Worm (Caenorhabditis elegans) whole organism, L4 larva: Measurements from ENCODE around the gene C18H2.5.

ENCODE experiments used
- D1046.2 ChIP-seq: fragments of 200-800 bp; sonication (Bioruptor generic); IDR thresholded peaks from 2 replicates; pipeline ENCODE4 v1.3.6; 2022; ENCODE audit warnings: missing genetic modification characterization, missing compliant biosample characterization
- F26F4.8 ChIP-seq: fragments of 200-800 bp; sonication (Bioruptor generic); conservative IDR thresholded peaks from 2 replicates; pipeline ENCODE4 v1.3.6; 2022; ENCODE audit warnings: missing genetic modification characterization, missing compliant biosample characterization
- F37D6.2 ChIP-seq: sonication (generic microtip); optimal IDR thresholded peaks from 2 replicates; lab custom pipeline; 2016; ENCODE audit warnings: mild to moderate bottlenecking, missing genetic modification characterization, missing compliant biosample characterization
- R02D3.7 ChIP-seq: fragments of 150-350 bp; sonication (generic microtip); optimal IDR thresholded peaks from 3 replicates; lab custom pipeline; 2014; ENCODE audit warnings: missing biosample characterization, missing genetic modification characterization
- T20F7.1 ChIP-seq: fragments of 200-800 bp; sonication (Bioruptor generic); optimal IDR thresholded peaks from 2 replicates; lab custom pipeline; 2018; ENCODE audit warnings: mild to moderate bottlenecking, missing genetic modification characterization, missing compliant biosample characterization
- Y5F2A.4 ChIP-seq: fragments of 200-800 bp; sonication (Bioruptor generic); optimal IDR thresholded peaks from 2 replicates; lab custom pipeline; 2018; ENCODE audit warnings: mild to moderate bottlenecking, missing genetic modification characterization, missing compliant biosample characterization
- Y75B8A.6 ChIP-seq: fragments of 200-800 bp; sonication (Bioruptor generic); IDR thresholded peaks from 2 replicates; pipeline ENCODE4 v1.3.6; 2022; ENCODE audit warnings: missing genetic modification reagents, missing genetic modification characterization, missing compliant biosample characterization
- ZK546.5 ChIP-seq, 2 experiments: sonication (generic microtip); optimal IDR thresholded peaks; 2 replicates each; lab custom pipeline; 2017; ENCODE audit warnings: missing biosample characterization in 2 of 2, missing genetic modification characterization in 2 of 2
- aha-1 ChIP-seq: fragments of 150-350 bp; peaks from one replicate; lab custom pipeline; 2014; ENCODE audit warnings: missing biosample characterization, missing genetic modification characterization
- attf-4 ChIP-seq: sonication (generic microtip); optimal IDR thresholded peaks from 3 replicates; lab custom pipeline; 2017; ENCODE audit warnings: missing biosample characterization, missing genetic modification characterization
- ces-1 ChIP-seq: fragments of 150-350 bp; sonication (generic microtip); optimal IDR thresholded peaks from 4 replicates; lab custom pipeline; 2014; ENCODE audit warnings: missing biosample characterization, missing genetic modification reagents, missing genetic modification characterization
- cey-2 ChIP-seq: sonication (generic microtip); optimal IDR thresholded peaks from 3 replicates; lab custom pipeline; 2017; ENCODE audit warnings: missing genetic modification characterization, mild to moderate bottlenecking, missing compliant biosample characterization, antibody characterized with exemption, borderline replicate concordance; ENCODE audit not compliant: insufficient read depth
- ctbp-1 ChIP-seq: fragments of 200-800 bp; sonication (Bioruptor generic); IDR thresholded peaks from 2 replicates; pipeline ENCODE4 v1.3.6; 2022; ENCODE audit warnings: missing genetic modification reagents, missing genetic modification characterization, missing compliant biosample characterization
- daf-16 ChIP-seq, 3 experiments: sonication (generic microtip); optimal IDR thresholded peaks; 2 replicates each; lab custom pipeline; 2016 to 2017; ENCODE audit warnings: missing genetic modification characterization in 3 of 3, missing genetic modification reagents in 3 of 3, mild to moderate bottlenecking in 2 of 3, missing compliant biosample characterization in 2 of 3, missing biosample characterization in 1 of 3, moderate library complexity in 1 of 3
- daf-19 ChIP-seq: fragments of 200-800 bp; sonication (Bioruptor generic); conservative IDR thresholded peaks from 2 replicates; pipeline ENCODE4 v1.3.6; 2022; ENCODE audit warnings: missing genetic modification characterization, missing compliant biosample characterization
- dmd-6 ChIP-seq: fragments of 200-800 bp; sonication (Bioruptor generic); IDR thresholded peaks from 2 replicates; pipeline ENCODE4 v1.3.6; 2022; ENCODE audit warnings: missing genetic modification reagents, missing genetic modification characterization, missing compliant biosample characterization
- dmd-8 ChIP-seq: fragments of 200-800 bp; sonication (Bioruptor generic); IDR thresholded peaks from 2 replicates; pipeline ENCODE4 v1.3.6; 2022; ENCODE audit warnings: missing genetic modification characterization, missing compliant biosample characterization
- dpl-1 ChIP-seq: fragments of 150-350 bp; optimal IDR thresholded peaks from 2 replicates; lab custom pipeline; 2014; ENCODE audit warnings: missing biosample characterization, missing genetic modification reagents, missing genetic modification characterization
- duxl-1 ChIP-seq: sonication (generic microtip); optimal IDR thresholded peaks from 2 replicates; lab custom pipeline; 2016; ENCODE audit warnings: mild to moderate bottlenecking, missing genetic modification characterization, moderate library complexity, missing compliant biosample characterization; ENCODE audit not compliant: poor library complexity
- dve-1 ChIP-seq: sonication (generic microtip); optimal IDR thresholded peaks from 2 replicates; lab custom pipeline; 2017; ENCODE audit warnings: antibody characterized with exemption, mild to moderate bottlenecking, missing genetic modification characterization, missing compliant biosample characterization; ENCODE audit not compliant: insufficient read depth
- egl-43 ChIP-seq: fragments of 200-800 bp; sonication (Bioruptor generic); IDR thresholded peaks from 2 replicates; pipeline ENCODE4 v1.3.6; 2022; ENCODE audit warnings: missing genetic modification reagents, missing genetic modification characterization, missing compliant biosample characterization
- fkh-10 ChIP-seq: fragments of 150-350 bp; optimal IDR thresholded peaks from 2 replicates; lab custom pipeline; 2014; ENCODE audit warnings: missing biosample characterization, missing genetic modification reagents, missing genetic modification characterization
- fos-1 ChIP-seq: fragments of 150-350 bp; optimal IDR thresholded peaks from 2 replicates; lab custom pipeline; 2014; ENCODE audit warnings: missing biosample characterization, missing genetic modification characterization
- hlh-11 ChIP-seq: fragments of 200-800 bp; sonication (Bioruptor generic); optimal IDR thresholded peaks from 2 replicates; lab custom pipeline; 2018; ENCODE audit warnings: mild to moderate bottlenecking, missing genetic modification characterization, missing compliant biosample characterization
- hlh-30 ChIP-seq: sonication (generic microtip); optimal IDR thresholded peaks from 2 replicates; lab custom pipeline; 2017; ENCODE audit warnings: antibody characterized with exemption, mild to moderate bottlenecking, missing genetic modification characterization, missing compliant biosample characterization; ENCODE audit not compliant: insufficient read depth
- lin-38 ChIP-seq: fragments of 200-800 bp; sonication (Bioruptor generic); IDR thresholded peaks from 2 replicates; pipeline ENCODE4 v1.3.6; 2022; ENCODE audit warnings: missing genetic modification reagents, missing genetic modification characterization, missing compliant biosample characterization
- lin-39 ChIP-seq: fragments of 150-350 bp; optimal IDR thresholded peaks from 2 replicates; lab custom pipeline; 2014; ENCODE audit warnings: missing biosample characterization, missing genetic modification reagents, missing genetic modification characterization
- madf-9 ChIP-seq: fragments of 200-800 bp; sonication (Bioruptor generic); conservative IDR thresholded peaks from 2 replicates; pipeline ENCODE4 v1.3.6; 2022; ENCODE audit warnings: missing genetic modification reagents, missing genetic modification characterization, missing compliant biosample characterization
- mdl-1 ChIP-seq, 2 experiments: fragments of 150-350 bp in 1 of 2; sonication (generic microtip) in 1 of 2; optimal IDR thresholded peaks; 2 replicates each; lab custom pipeline; 2014 to 2017; ENCODE audit warnings: missing biosample characterization in 2 of 2, missing genetic modification characterization in 2 of 2
- mdt-29 ChIP-seq: fragments of 200-800 bp; sonication (Bioruptor generic); IDR thresholded peaks from 2 replicates; pipeline ENCODE4 v1.3.6; 2022; ENCODE audit warnings: missing genetic modification reagents, missing genetic modification characterization, missing compliant biosample characterization
- nhr-102 ChIP-seq: sonication (generic microtip); optimal IDR thresholded peaks from 2 replicates; lab custom pipeline; 2016; ENCODE audit warnings: mild to moderate bottlenecking, missing genetic modification characterization, moderate library complexity, missing compliant biosample characterization
- nhr-237 ChIP-seq: sonication (generic microtip); optimal IDR thresholded peaks from 2 replicates; lab custom pipeline; 2017; ENCODE audit warnings: missing biosample characterization, missing genetic modification characterization
- nhr-28 ChIP-seq: fragments of 150-350 bp; optimal IDR thresholded peaks from 2 replicates; lab custom pipeline; 2014; ENCODE audit warnings: missing biosample characterization, missing genetic modification characterization
- nhr-41 ChIP-seq: fragments of 200-800 bp; sonication (Bioruptor generic); IDR thresholded peaks from 2 replicates; pipeline ENCODE4 v1.3.6; 2022; ENCODE audit warnings: missing genetic modification reagents, missing genetic modification characterization, missing compliant biosample characterization
- nhr-6 ChIP-seq: fragments of 150-350 bp; optimal IDR thresholded peaks from 2 replicates; lab custom pipeline; 2014; ENCODE audit warnings: missing biosample characterization, missing genetic modification characterization
- php-3 ChIP-seq: fragments of 200-800 bp; sonication (Bioruptor generic); IDR thresholded peaks from 2 replicates; pipeline ENCODE4 v1.3.6; 2022; ENCODE audit warnings: missing genetic modification reagents, missing genetic modification characterization, missing compliant biosample characterization
- saeg-2 ChIP-seq: fragments of 200-800 bp; sonication (Bioruptor generic); IDR thresholded peaks from 2 replicates; pipeline ENCODE4 v1.3.6; 2022; ENCODE audit warnings: missing genetic modification reagents, missing genetic modification characterization, missing compliant biosample characterization
- sdz-12 ChIP-seq: fragments of 200-800 bp; sonication (Bioruptor generic); optimal IDR thresholded peaks from 2 replicates; lab custom pipeline; 2018; ENCODE audit warnings: mild to moderate bottlenecking, missing genetic modification characterization, missing compliant biosample characterization
- skn-1 ChIP-seq: fragments of 150-350 bp; optimal IDR thresholded peaks from 2 replicates; lab custom pipeline; 2014; ENCODE audit warnings: missing biosample characterization, missing genetic modification characterization
- spr-1 ChIP-seq: sonication (generic microtip); optimal IDR thresholded peaks from 2 replicates; lab custom pipeline; 2016; ENCODE audit warnings: mild to moderate bottlenecking, missing genetic modification characterization, missing compliant biosample characterization
- spr-3 ChIP-seq: fragments of 200-800 bp; sonication (Bioruptor generic); optimal IDR thresholded peaks from 2 replicates; lab custom pipeline; 2018; ENCODE audit warnings: mild to moderate bottlenecking, missing genetic modification characterization, missing compliant biosample characterization
- tag-97 ChIP-seq: fragments of 200-800 bp; sonication (Bioruptor generic); IDR thresholded peaks from 2 replicates; pipeline ENCODE4 v1.3.6; 2022; ENCODE audit warnings: missing genetic modification characterization, missing compliant biosample characterization
- tra-1 ChIP-seq: fragments of 200-800 bp; sonication (Bioruptor generic); IDR thresholded peaks from 2 replicates; pipeline ENCODE4 v1.3.6; 2022; ENCODE audit warnings: missing genetic modification reagents, missing genetic modification characterization, missing compliant biosample characterization
- unc-39 ChIP-seq: sonication (generic microtip); optimal IDR thresholded peaks from 2 replicates; lab custom pipeline; 2017; ENCODE audit warnings: missing biosample characterization, missing genetic modification characterization
- unc-62 ChIP-seq, 3 experiments: fragments of 150-350 bp in 1 of 3; sonication (generic microtip); optimal IDR thresholded peaks in 2 of 3; peaks in 1 of 3; 1 replicate in 1 of 3; 2 replicates in 2 of 3; lab custom pipeline; 2014 to 2017; ENCODE audit warnings: missing biosample characterization in 3 of 3, missing genetic modification characterization in 3 of 3, missing genetic modification reagents in 3 of 3, missing genotype in 1 of 3
- zfp-3 ChIP-seq: fragments of 200-800 bp; sonication (Bioruptor generic); conservative IDR thresholded peaks from 2 replicates; pipeline ENCODE4 v1.3.6; 2022; ENCODE audit warnings: missing genetic modification reagents, missing genetic modification characterization, missing compliant biosample characterization

The C18H2.5 gene

DNA sequence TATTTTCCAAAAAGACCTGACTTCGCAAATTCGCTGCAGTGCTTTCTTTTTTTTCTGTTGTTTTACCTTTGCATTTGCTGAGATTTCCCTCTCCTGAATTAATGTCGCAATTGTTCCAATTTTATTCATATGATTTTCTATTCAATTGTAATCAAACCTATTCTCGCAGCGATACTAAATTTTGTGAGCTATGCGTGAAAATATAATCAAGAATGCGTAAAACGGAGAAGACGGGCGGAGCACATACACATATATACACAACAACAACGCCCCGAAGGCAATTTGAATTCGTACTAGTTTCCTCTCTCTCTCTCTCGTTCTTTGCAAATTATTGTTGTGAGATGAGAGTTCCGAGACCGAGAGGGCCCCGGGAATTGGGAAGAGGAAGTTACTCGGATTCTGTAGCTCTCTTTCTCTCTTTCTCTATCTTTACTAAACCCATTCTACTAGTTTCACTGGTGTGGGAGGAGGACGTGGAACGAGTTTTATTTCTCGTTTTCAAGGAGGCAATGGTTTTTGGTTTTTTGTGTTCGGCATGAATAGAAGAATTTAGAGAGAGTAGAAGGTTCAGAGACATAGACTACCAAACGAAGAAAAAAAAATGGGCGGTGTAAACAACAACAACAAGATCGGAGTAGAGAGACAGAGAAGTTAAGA, 29.4 kb upstream of the C18H2.5 start (continued):
- TF ChIP-seq nhr-28 (peak; percentile 3), zfp-3 (GFP tag; lab: Robert Waterston, UW) (no peak), unc-39 (tag; lab: Kevin White, UChicago) (no peak), skn-1 (tag; lab: Kevin White, UChicago) (no peak), egl-43 (GFP tag; lab: Robert Waterston, UW) (no peak), Y75B8A.6 (0 out of 2 replicates have a peak, but pooled peaks have one; percentile 10), mdl-1 (tag; optimal IDR thresholded peaks at IDR 0.05; lab: Kevin White, UChicago) (peak in 1 of 2 experiments; percentile 54), php-3 (no peak), spr-1 (tag; lab: Kevin White, UChicago) (no peak), aha-1 (tag; lab: Kevin White, UChicago) (peak; percentile 64)

DNA sequence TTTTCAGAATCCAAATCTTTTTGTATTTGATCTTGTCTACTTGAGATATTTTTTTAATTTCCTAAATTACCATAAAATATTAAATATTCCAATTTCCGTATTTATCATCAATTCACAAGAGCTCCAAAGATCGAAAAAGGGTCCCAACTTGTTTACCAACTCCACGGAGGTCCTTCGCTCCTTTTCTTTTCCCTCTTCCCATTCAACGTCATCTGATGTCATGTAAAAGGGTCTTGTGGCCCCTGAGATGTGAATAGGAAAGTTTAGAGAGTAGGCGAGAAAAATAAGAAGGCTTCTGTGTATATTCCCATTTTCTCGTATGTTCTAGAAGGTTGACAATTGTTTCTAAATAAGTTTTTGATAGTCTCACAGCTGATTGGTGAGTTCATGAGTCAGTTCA, 28.8 kb upstream of the C18H2.5 start:
- TF ChIP-seq ctbp-1 (GFP tag; lab: Robert Waterston, UW) (0 out of 2 replicates have a peak, but pooled peaks have one; percentile 29), hlh-30 (peak; percentile 25), dmd-8 (GFP tag; lab: Robert Waterston, UW) (no peak), fkh-10 (peak; percentile 64), duxl-1 (no peak), tra-1 (GFP tag; lab: Robert Waterston, UW) (0 out of 2 replicates have a peak, but pooled peaks have one; percentile 6), unc-62 (GFP tag; optimal IDR thresholded peaks at IDR 0.05 in 1 of 2; lab: Kevin White, UChicago) (peak in 1 of 2 experiments; percentile 16), unc-62 (tag; optimal IDR thresholded peaks at IDR 0.05; lab: Kevin White, UChicago) (no peak), aha-1 (tag; lab: Kevin White, UChicago) (peak; percentile 48)

DNA sequence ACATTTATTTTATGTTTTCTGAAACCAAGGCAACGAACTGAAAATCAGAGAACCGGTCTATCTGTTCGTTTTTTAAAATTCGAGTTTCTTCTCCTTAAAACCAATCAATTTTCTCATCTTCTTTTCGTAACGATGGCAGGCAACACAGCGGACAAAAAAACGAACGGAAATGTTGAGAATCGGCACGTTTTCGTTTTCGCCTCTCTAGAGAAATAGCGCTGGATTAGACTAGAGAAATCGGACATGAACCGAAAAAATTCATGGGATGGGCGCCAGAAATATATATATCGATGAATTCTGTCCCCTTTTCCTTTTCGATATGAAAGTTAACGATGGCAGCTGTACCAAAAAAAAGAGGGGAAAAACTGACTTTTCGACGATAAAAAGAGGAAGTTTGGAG, 28.2 kb upstream of the C18H2.5 start:
- TF ChIP-seq F37D6.2 (tag; lab: Kevin White, UChicago): no peak
- peak in 1 of 2 experiments; percentile 2 for TF ChIP-seq mdl-1 (tag; optimal IDR thresholded peaks at IDR 0.05; lab: Kevin White, UChicago)
- no peak for TF ChIP-seq nhr-237
- TF ChIP-seq dve-1: no peak
- TF ChIP-seq nhr-6: no peak
- 0 out of 2 replicates have a peak, but pooled peaks have one; percentile 50 for TF ChIP-seq madf-9 (GFP tag; lab: Robert Waterston, UW)
- no peak for TF ChIP-seq daf-16 (GFP tag; optimal IDR thresholded peaks at IDR 0.05; lab: Kevin White, UChicago)
- TF ChIP-seq daf-16 (tag; optimal IDR thresholded peaks at IDR 0.05; lab: Kevin White, UChicago): no peak
- no peak for TF ChIP-seq fos-1
- TF ChIP-seq lin-39 (tag; lab: Kevin White, UChicago): no peak
- no peak for TF ChIP-seq ZK546.5 (tag; optimal IDR thresholded peaks at IDR 0.05; lab: Kevin White, UChicago)
- TF ChIP-seq R02D3.7: no peak
- TF ChIP-seq unc-39 (tag; lab: Kevin White, UChicago): no peak
- TF ChIP-seq sdz-12 (GFP tag; lab: Kevin White, UChicago): no peak
- peak; percentile 11 for TF ChIP-seq nhr-28
- TF ChIP-seq saeg-2 (GFP tag; lab: Robert Waterston, UW): no peak
- no peak for TF ChIP-seq ces-1 (GFP tag; lab: Kevin White, UChicago)
- TF ChIP-seq dmd-6 (GFP tag; lab: Robert Waterston, UW): peak; percentile 11; the same call in 1 of the 2 replicates
- no peak for TF ChIP-seq tag-97 (GFP tag; lab: Robert Waterston, UW)
- no peak for TF ChIP-seq nhr-102 (tag; lab: Kevin White, UChicago)
- no peak for TF ChIP-seq lin-38 (GFP tag; lab: Robert Waterston, UW)
- TF ChIP-seq F26F4.8: no peak
- no peak for TF ChIP-seq nhr-41 (GFP tag; lab: Robert Waterston, UW)
- TF ChIP-seq hlh-11 (tag; lab: Kevin White, UChicago): peak; percentile 45
- no peak for TF ChIP-seq daf-19 (GFP tag; lab: Robert Waterston, UW)
- TF ChIP-seq fkh-10: no peak
- no peak for TF ChIP-seq cey-2 (tag; lab: Kevin White, UChicago)
- TF ChIP-seq dpl-1 (GFP tag; lab: Kevin White, UChicago): no peak
- no peak for TF ChIP-seq attf-4 (tag; lab: Kevin White, UChicago)
- no peak for TF ChIP-seq mdt-29 (GFP tag; lab: Robert Waterston, UW)
- TF ChIP-seq spr-3 (GFP tag; lab: Kevin White, UChicago): no peak
- TF ChIP-seq D1046.2: no peak
- no peak for TF ChIP-seq Y5F2A.4 (GFP tag; lab: Kevin White, UChicago)
- TF ChIP-seq T20F7.1: no peak
